Worm (Caenorhabditis elegans) whole organism, late embryonic: ENCODE data around the gene M01B2.12.
"Not testable (repeated sequence)": the region's sequence is repeated elsewhere in the genome, so short reads cannot be mapped to it uniquely, and the experiment has no call there.

Experiments
- ama-1 ChIP-seq: fragments of 150-350 bp; optimal IDR thresholded peaks from 2 replicates; lab custom pipeline; 2014
- ceh-24 ChIP-seq: sonication (generic microtip); optimal IDR thresholded peaks from 2 replicates; lab custom pipeline; 2016; ENCODE audit warnings: mild to moderate bottlenecking, missing genetic modification characterization, missing compliant biosample characterization
- ceh-45 ChIP-seq: fragments of 200-800 bp; sonication (Bioruptor generic); IDR thresholded peaks from 2 replicates; pipeline ENCODE4 v1.3.6; 2022; ENCODE audit warnings: missing genetic modification reagents, missing genetic modification characterization, missing compliant biosample characterization
- ceh-48 ChIP-seq: sonication (generic microtip); optimal IDR thresholded peaks from 2 replicates; lab custom pipeline; 2016; ENCODE audit warnings: missing genetic modification characterization, inconsistent platforms, missing compliant biosample characterization
- dmd-4 ChIP-seq: sonication (generic microtip); optimal IDR thresholded peaks from 2 replicates; lab custom pipeline; 2016; ENCODE audit warnings: borderline replicate concordance, missing genetic modification characterization, missing compliant biosample characterization
- dve-1 ChIP-seq: sonication (generic microtip); optimal IDR thresholded peaks from 2 replicates; lab custom pipeline; 2017; ENCODE audit warnings: antibody characterized with exemption, mild to moderate bottlenecking, missing genetic modification characterization, missing compliant biosample characterization
- fkh-10 ChIP-seq: fragments of 150-350 bp; optimal IDR thresholded peaks from 2 replicates; lab custom pipeline; 2014; ENCODE audit warnings: missing biosample characterization, missing genetic modification reagents, missing genetic modification characterization
- fkh-6 ChIP-seq: sonication (generic microtip); optimal IDR thresholded peaks from 2 replicates; lab custom pipeline; 2016; ENCODE audit warnings: missing genetic modification characterization, missing compliant biosample characterization
- hlh-15 ChIP-seq: sonication (generic microtip); optimal IDR thresholded peaks from 2 replicates; lab custom pipeline; 2016; ENCODE audit warnings: missing genetic modification characterization, missing compliant biosample characterization
- lim-6 ChIP-seq: sonication (generic microtip); optimal IDR thresholded peaks from 2 replicates; lab custom pipeline; 2016; ENCODE audit warnings: missing genetic modification characterization, missing compliant biosample characterization
- odd-2 ChIP-seq: sonication (generic microtip); optimal IDR thresholded peaks from 2 replicates; lab custom pipeline; 2017; ENCODE audit warnings: antibody characterized with exemption, mild to moderate bottlenecking, missing genetic modification characterization, missing compliant biosample characterization
- pha-4 ChIP-seq: fragments of 150-350 bp; optimal IDR thresholded peaks from 2 replicates; lab custom pipeline; 2018; ENCODE audit warnings: missing biosample characterization, missing genetic modification reagents, missing genetic modification characterization
- pqm-1 ChIP-seq: sonication (generic microtip); optimal IDR thresholded peaks from 2 replicates; lab custom pipeline; 2016; ENCODE audit warnings: missing genetic modification characterization, missing compliant biosample characterization
- ttx-3 ChIP-seq: sonication (generic microtip); optimal IDR thresholded peaks from 2 replicates; lab custom pipeline; 2016; ENCODE audit warnings: missing genetic modification reagents, missing genetic modification characterization, missing compliant biosample characterization

- not testable (repeated sequence) for TF ChIP-seq fkh-10 (GFP tag; lab: Kevin White, UChicago); hlh-15; ceh-45; ama-1 (lab: Kevin White, UChicago); fkh-6 (tag; lab: Kevin White, UChicago); pha-4 (tag; lab: Kevin White, UChicago); lim-6; dve-1; ttx-3 (tag; lab: Kevin White, UChicago); ceh-48 (tag; lab: Kevin White, UChicago); dmd-4 (tag; lab: Kevin White, UChicago); odd-2 (tag; lab: Kevin White, UChicago); ceh-24 (tag; lab: Kevin White, UChicago); pqm-1 (tag; lab: Kevin White, UChicago)
Observed at ce11 chrV:15256669-15257068, 7.4 kb downstream of the M01B2.12 start, which contains the start of gene srsx-39.
